Worm (Caenorhabditis elegans): Measurements from ENCODE around the gene E04D5.4.
A peak's percentile ranks its signal among the peaks of the same experiment; 100 is the strongest.

E04D5.4 gene

DNA sequence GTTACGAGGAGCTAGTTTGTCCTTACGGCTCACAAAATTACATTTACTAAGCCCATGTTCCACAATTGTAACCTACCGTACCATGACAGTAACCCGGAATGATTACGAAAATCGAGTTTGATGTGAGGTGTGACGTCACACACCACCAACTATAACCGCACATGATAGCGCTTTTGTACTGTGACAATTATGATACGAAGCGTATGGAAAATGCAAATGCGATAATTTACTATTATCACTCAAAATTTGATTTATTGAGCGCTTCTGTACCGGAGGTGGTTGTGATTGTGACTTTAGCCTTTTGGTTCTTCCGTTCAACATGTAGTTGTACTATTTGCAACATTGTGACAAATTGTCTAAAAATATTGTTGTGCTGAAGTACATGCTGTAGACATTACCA lies 45.6 kb downstream of the E04D5.4 start:
- TF ChIP-seq elt-2 (tag; optimal IDR thresholded peaks at IDR 0.05) (peak; percentile 84), ceh-82 (tag; optimal IDR thresholded peaks at IDR 0.05) (no peak), nhr-11 (tag; optimal IDR thresholded peaks at IDR 0.05) (no peak), pqm-1 (tag; optimal IDR thresholded peaks at IDR 0.05) (peak; percentile 87), jun-1 (tag; optimal IDR thresholded peaks at IDR 0.05) (peak; percentile 70)

ce11 chrII:10486738-10487137 lies 46.7 kb downstream of the E04D5.4 start, which contains the start of gene ZK666.15:
TSS of gene ZK666.15 (plus strand) at chrII:10487038.
- TF ChIP-seq ceh-82 (tag; optimal IDR thresholded peaks at IDR 0.05) (no peak), pha-4 (tag; optimal IDR thresholded peaks at IDR 0.05) (no peak)

ce11 chrII:10490329-10490728 lies 50.3 kb downstream of the E04D5.4 start, which contains the start of gene clec-61:
TSS of gene clec-61 (minus strand) at chrII:10490537.
- TF ChIP-seq fkh-10 (GFP tag; optimal IDR thresholded peaks at IDR 0.05) (no peak), ztf-11 (tag; optimal IDR thresholded peaks at IDR 0.05) (no peak), nhr-237 (tag; optimal IDR thresholded peaks at IDR 0.05) (no peak), ztf-4 (tag; optimal IDR thresholded peaks at IDR 0.05) (no peak), tbx-2 (tag; optimal IDR thresholded peaks at IDR 0.05) (no peak)
